Worm (Caenorhabditis elegans) whole organism, young adult: ENCODE data around the gene clec-88.

ENCODE experiments used
- C06A6.2 ChIP-seq: fragments of 200-800 bp; sonication (Bioruptor generic); conservative IDR thresholded peaks from 2 replicates; pipeline ENCODE4 v1.3.6; 2022; ENCODE audit warnings: missing genetic modification characterization, missing compliant biosample characterization
- C17E4.6 ChIP-seq: fragments of 200-800 bp; sonication (Bioruptor generic); IDR thresholded peaks from 2 replicates; pipeline ENCODE4 v1.3.6; 2022; ENCODE audit warnings: missing genetic modification reagents, missing genetic modification characterization, missing compliant biosample characterization
- T07F8.4 ChIP-seq: sonication (generic microtip); optimal IDR thresholded peaks from 2 replicates; lab custom pipeline; 2016; ENCODE audit warnings: mild to moderate bottlenecking, missing genetic modification characterization, moderate library complexity, missing compliant biosample characterization
- atf-7 ChIP-seq: sonication (generic microtip); optimal IDR thresholded peaks from 2 replicates; lab custom pipeline; 2017; ENCODE audit warnings: mild to moderate bottlenecking, missing genetic modification characterization, missing compliant biosample characterization
- cebp-2 ChIP-seq: fragments of 200-800 bp; sonication (Bioruptor generic); IDR thresholded peaks from 2 replicates; pipeline ENCODE4 v1.3.6; 2022; ENCODE audit warnings: missing genetic modification characterization, missing compliant biosample characterization
- hlh-12 ChIP-seq: sonication (generic microtip); optimal IDR thresholded peaks from 2 replicates; lab custom pipeline; 2016; ENCODE audit warnings: missing genetic modification characterization, missing compliant biosample characterization
- lin-35 ChIP-seq, 3 experiments: fragments of 150-350 bp in 2 of 3; sonication (generic microtip) in 1 of 3; optimal IDR thresholded peaks; 2 replicates each; lab custom pipeline; 2014 to 2018; ENCODE audit warnings: missing biosample characterization in 3 of 3, missing genetic modification characterization in 3 of 3, missing genetic modification reagents in 3 of 3
- lir-1 ChIP-seq: fragments of 200-800 bp; sonication (Bioruptor generic); conservative IDR thresholded peaks from 2 replicates; pipeline ENCODE4 v1.3.6; 2022; ENCODE audit warnings: missing genetic modification reagents, missing genetic modification characterization, missing compliant biosample characterization
- mcd-1 ChIP-seq: fragments of 200-800 bp; sonication (Bioruptor generic); IDR thresholded peaks from 2 replicates; pipeline ENCODE4 v1.3.6; 2022; ENCODE audit warnings: missing genetic modification reagents, missing genetic modification characterization, missing compliant biosample characterization
- pha-4 ChIP-seq: fragments of 150-350 bp; sonication (generic microtip); optimal IDR thresholded peaks from 2 replicates; lab custom pipeline; 2014; ENCODE audit warnings: missing biosample characterization, missing genetic modification reagents, missing genetic modification characterization
- unc-62 ChIP-seq: fragments of 150-350 bp; optimal IDR thresholded peaks from 2 replicates; lab custom pipeline; 2014; ENCODE audit warnings: missing biosample characterization, missing genetic modification reagents, missing genetic modification characterization

DNA sequence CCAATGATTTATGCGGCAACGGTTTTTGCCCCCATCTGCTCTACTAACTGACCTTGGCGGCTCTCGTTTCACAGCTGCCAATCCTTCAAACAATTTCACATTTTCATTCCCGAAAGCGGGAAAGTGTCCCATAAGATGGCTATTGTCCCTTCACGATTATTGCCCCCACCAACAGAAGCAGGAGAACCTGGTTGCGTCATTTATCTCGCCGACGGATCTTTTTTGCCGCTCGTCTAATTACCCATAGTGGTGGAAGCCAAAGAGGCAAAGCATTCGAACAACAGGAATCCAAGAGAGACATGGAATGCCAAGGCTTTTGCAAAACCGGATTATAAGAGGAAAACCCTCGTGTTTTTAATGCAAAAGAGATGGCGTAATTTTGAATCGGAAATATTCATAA is 43.6 kb downstream of the clec-88 start:
- no peak for TF ChIP-seq C06A6.2 (GFP tag; lab: Robert Waterston, UW)
- TF ChIP-seq T07F8.4 (tag; lab: Kevin White, UChicago), result no peak
- TF ChIP-seq atf-7, result no peak
- TF ChIP-seq mcd-1 (GFP tag; lab: Robert Waterston, UW), result no peak
- no peak for TF ChIP-seq cebp-2 (GFP tag; lab: Robert Waterston, UW)
- TF ChIP-seq pha-4 (tag; lab: Kevin White, UChicago), result no peak
- TF ChIP-seq unc-62, result no peak
- TF ChIP-seq hlh-12 (tag; lab: Kevin White, UChicago), result no peak
- TF ChIP-seq lin-35 (GFP tag; optimal IDR thresholded peaks at IDR 0.05; lab: Kevin White, UChicago), result no peak
- TF ChIP-seq lir-1 (GFP tag; lab: Robert Waterston, UW), result no peak
- TF ChIP-seq C17E4.6, result no peak
